Fruit fly (Drosophila melanogaster): ENCODE results near the gene Wdr82.

Gene Wdr82

dm6 chr2L:8374235-8374634, at the start of gene Wdr82 (continued):
- TF ChIP-seq CTCF (GFP tag; optimal IDR thresholded peaks at IDR 0.05), result no peak
- no peak for TF ChIP-seq abd-A (tag; optimal IDR thresholded peaks at IDR 0.05)
- TF ChIP-seq fd64A (GFP tag; optimal IDR thresholded peaks at IDR 0.05), result no peak
- TF ChIP-seq CG18599 (GFP tag; optimal IDR thresholded peaks at IDR 0.05), result no peak
- no peak for TF ChIP-seq Max (GFP tag; optimal IDR thresholded peaks at IDR 0.05)
- TF ChIP-seq Scr (GFP tag; IDR thresholded peaks at IDR 0.05; ENCODE audit: partially characterized antibody), result peak; percentile 75
- TF ChIP-seq ap (GFP tag; IDR thresholded peaks at IDR 0.05), result no peak
- no peak for TF ChIP-seq CG12299 (tag; optimal IDR thresholded peaks at IDR 0.05)
- TF ChIP-seq CG7357 (GFP tag; IDR thresholded peaks at IDR 0.05), result no peak
- no peak for TF ChIP-seq sd (tag; optimal IDR thresholded peaks at IDR 0.05)
- TF ChIP-seq CG12391 (tag; optimal IDR thresholded peaks at IDR 0.05), result no peak
- TF ChIP-seq CG1024 (GFP tag; IDR thresholded peaks at IDR 0.05), result no peak
- TF ChIP-seq bsh (GFP tag; optimal IDR thresholded peaks at IDR 0.05), result no peak
- peak; percentile 7 for TF ChIP-seq Ets97D (GFP tag; optimal IDR thresholded peaks at IDR 0.05)
- TF ChIP-seq mam (GFP tag; optimal IDR thresholded peaks at IDR 0.05), result no peak
- TF ChIP-seq CG12236 (GFP tag; optimal IDR thresholded peaks at IDR 0.05), result no peak
- no peak for TF ChIP-seq Eip74EF (GFP tag; optimal IDR thresholded peaks at IDR 0.05)
- no peak for TF ChIP-seq bab2 (GFP tag; optimal IDR thresholded peaks at IDR 0.05)
- no peak for TF ChIP-seq pho (GFP tag; optimal IDR thresholded peaks at IDR 0.05)
- TF ChIP-seq CG5953 (GFP tag; IDR thresholded peaks at IDR 0.05), result no peak
- no peak for TF ChIP-seq CG11456 (GFP tag; IDR thresholded peaks at IDR 0.05)
- no peak for TF ChIP-seq dmrt99B (tag; optimal IDR thresholded peaks at IDR 0.05)
- TF ChIP-seq her (GFP tag; optimal IDR thresholded peaks at IDR 0.05), result no peak
- TF ChIP-seq ci (GFP tag; IDR thresholded peaks at IDR 0.05), result no peak
- TF ChIP-seq ssp (GFP tag; IDR thresholded peaks at IDR 0.05), result no peak
- no peak for TF ChIP-seq CG12155 (GFP tag; optimal IDR thresholded peaks at IDR 0.05)
- peak; percentile 41; the same call in 1 of the 3 replicates for TF ChIP-seq row (GFP tag; IDR thresholded peaks at IDR 0.05)
- no peak for TF ChIP-seq lab (GFP tag; optimal IDR thresholded peaks at IDR 0.05)
- TF ChIP-seq CG31388 (GFP tag; optimal IDR thresholded peaks at IDR 0.05), result no peak
- TF ChIP-seq CG2129 (GFP tag; IDR thresholded peaks at IDR 0.05; ENCODE audit: partially characterized antibody), result peak; percentile 55; the same call in 1 of the 2 replicates
- TF ChIP-seq CG10979 (tag; optimal IDR thresholded peaks at IDR 0.05), result no peak
- no peak for TF ChIP-seq gfzf (GFP tag; optimal IDR thresholded peaks at IDR 0.05)
- TF ChIP-seq CG3281 (GFP tag; optimal IDR thresholded peaks at IDR 0.05), result no peak
- no peak for TF ChIP-seq Dip3 (GFP tag; optimal IDR thresholded peaks at IDR 0.05)
- no peak for TF ChIP-seq kni (GFP tag; optimal IDR thresholded peaks at IDR 0.05)
- no peak for TF ChIP-seq sqz (GFP tag; optimal IDR thresholded peaks at IDR 0.05)
- no peak for TF ChIP-seq cas (GFP tag; IDR thresholded peaks at IDR 0.05)
- TF ChIP-seq CG11398 (GFP tag; optimal IDR thresholded peaks at IDR 0.05), result no peak
- TF ChIP-seq HLH54F (GFP tag; optimal IDR thresholded peaks at IDR 0.05), result no peak
- peak; percentile 68; the same call in 1 of the 2 replicates for TF ChIP-seq Bgb (GFP tag; IDR thresholded peaks at IDR 0.05; ENCODE audit: partially characterized antibody)
- TF ChIP-seq CG10321 (GFP tag; IDR thresholded peaks at IDR 0.05), result no peak
- no peak for TF ChIP-seq crc (GFP tag; optimal IDR thresholded peaks at IDR 0.05)
- no peak for TF ChIP-seq CG10209 (GFP tag; optimal IDR thresholded peaks at IDR 0.05)
- no peak for TF ChIP-seq CG3838 (GFP tag; optimal IDR thresholded peaks at IDR 0.05)
- no peak for TF ChIP-seq br (optimal IDR thresholded peaks at IDR 0.05)
- no peak for TF ChIP-seq CG1529 (GFP tag; optimal IDR thresholded peaks at IDR 0.05)
- TF ChIP-seq onecut (GFP tag; IDR thresholded peaks at IDR 0.05), result no peak
- no peak for TF ChIP-seq CG4282 (GFP tag; optimal IDR thresholded peaks at IDR 0.05)
- no peak for TF ChIP-seq Hr39 (optimal IDR thresholded peaks at IDR 0.05)
- TF ChIP-seq CkIIα-i1 (GFP tag; IDR thresholded peaks at IDR 0.05), result no peak
- no peak for TF ChIP-seq Aef1 (GFP tag; IDR thresholded peaks at IDR 0.05)
- no peak for TF ChIP-seq tup (GFP tag; optimal IDR thresholded peaks at IDR 0.05)
- TF ChIP-seq stc (GFP tag; IDR thresholded peaks at IDR 0.05), result no peak

All from whole organism, embryonic.